Worm (Caenorhabditis elegans) whole organism, late embryonic: ENCODE data around the gene grl-23.

Experiments
- C38D4.7 ChIP-seq: fragments of 200-800 bp; sonication (Bioruptor generic); optimal IDR thresholded peaks from 2 replicates; lab custom pipeline; 2018; ENCODE audit warnings: mild to moderate bottlenecking, missing genetic modification characterization, moderate library complexity, missing compliant biosample characterization
- F13H6.1 ChIP-seq: sonication (generic microtip); optimal IDR thresholded peaks from 2 replicates; lab custom pipeline; 2016; ENCODE audit warnings: missing genetic modification characterization, missing compliant biosample characterization
- K02D7.2 ChIP-seq: sonication (generic microtip); optimal IDR thresholded peaks from 2 replicates; lab custom pipeline; 2017; ENCODE audit warnings: mild to moderate bottlenecking, missing genetic modification characterization, missing compliant biosample characterization
- K09A11.1 ChIP-seq: sonication (generic microtip); optimal IDR thresholded peaks from 2 replicates; lab custom pipeline; 2017; ENCODE audit warnings: antibody characterized with exemption, mild to moderate bottlenecking, missing genetic modification characterization, missing compliant biosample characterization; ENCODE audit not compliant: insufficient read depth
- T23F11.4 ChIP-seq: fragments of 200-800 bp; sonication (Bioruptor generic); optimal IDR thresholded peaks from 2 replicates; lab custom pipeline; 2018; ENCODE audit warnings: mild to moderate bottlenecking, missing genetic modification characterization, missing compliant biosample characterization
- Y22D7AL.16 ChIP-seq: sonication (generic microtip); optimal IDR thresholded peaks from 2 replicates; lab custom pipeline; 2016; ENCODE audit warnings: missing genetic modification characterization, missing compliant biosample characterization
- ahr-1 ChIP-seq: sonication (generic microtip); optimal IDR thresholded peaks from 2 replicates; lab custom pipeline; 2016; ENCODE audit warnings: missing genetic modification characterization, missing compliant biosample characterization
- ama-1 ChIP-seq: fragments of 150-350 bp; optimal IDR thresholded peaks from 2 replicates; lab custom pipeline; 2014
- ceh-14 ChIP-seq: sonication (generic microtip); optimal IDR thresholded peaks from 2 replicates; lab custom pipeline; 2016; ENCODE audit warnings: missing genotype, missing genetic modification characterization, missing compliant biosample characterization
- ceh-19 ChIP-seq: fragments of 200-800 bp; sonication (Bioruptor generic); optimal IDR thresholded peaks from 2 replicates; lab custom pipeline; 2018; ENCODE audit warnings: mild to moderate bottlenecking, missing genetic modification characterization, missing compliant biosample characterization
- ceh-2 ChIP-seq: sonication (generic microtip); optimal IDR thresholded peaks from 2 replicates; lab custom pipeline; 2016; ENCODE audit warnings: missing genotype, missing genetic modification characterization, missing compliant biosample characterization
- ceh-24 ChIP-seq: sonication (generic microtip); optimal IDR thresholded peaks from 2 replicates; lab custom pipeline; 2016; ENCODE audit warnings: mild to moderate bottlenecking, missing genetic modification characterization, missing compliant biosample characterization
- ceh-30 ChIP-seq: fragments of 150-350 bp; optimal IDR thresholded peaks from 2 replicates; lab custom pipeline; 2014; ENCODE audit warnings: missing biosample characterization, missing genetic modification characterization
- ceh-31 ChIP-seq: sonication (generic microtip); optimal IDR thresholded peaks from 2 replicates; lab custom pipeline; 2016; ENCODE audit warnings: missing genetic modification characterization, missing compliant biosample characterization
- ceh-48 ChIP-seq: sonication (generic microtip); optimal IDR thresholded peaks from 2 replicates; lab custom pipeline; 2016; ENCODE audit warnings: missing genetic modification characterization, inconsistent platforms, missing compliant biosample characterization
- che-1 ChIP-seq: sonication (generic microtip); optimal IDR thresholded peaks from 2 replicates; lab custom pipeline; 2016; ENCODE audit warnings: mild to moderate bottlenecking, missing genetic modification characterization, missing compliant biosample characterization
- elt-4 ChIP-seq: sonication (generic microtip); optimal IDR thresholded peaks from 2 replicates; lab custom pipeline; 2016; ENCODE audit warnings: missing genetic modification characterization, missing compliant biosample characterization
- fax-1 ChIP-seq: sonication (generic microtip); optimal IDR thresholded peaks from 2 replicates; lab custom pipeline; 2016; ENCODE audit warnings: missing genotype, missing genetic modification characterization, missing compliant biosample characterization
- fkh-6 ChIP-seq: sonication (generic microtip); optimal IDR thresholded peaks from 2 replicates; lab custom pipeline; 2016; ENCODE audit warnings: missing genetic modification characterization, missing compliant biosample characterization
- gmeb-2 ChIP-seq: sonication (generic microtip); optimal IDR thresholded peaks from 2 replicates; lab custom pipeline; 2016; ENCODE audit warnings: missing genetic modification characterization, inconsistent platforms, missing compliant biosample characterization
- hlh-13 ChIP-seq: fragments of 200-800 bp; sonication (Bioruptor generic); optimal IDR thresholded peaks from 2 replicates; lab custom pipeline; 2018; ENCODE audit warnings: mild to moderate bottlenecking, missing genetic modification characterization, missing compliant biosample characterization
- hlh-30 ChIP-seq: sonication (generic microtip); optimal IDR thresholded peaks from 2 replicates; lab custom pipeline; 2017; ENCODE audit warnings: antibody characterized with exemption, missing genetic modification characterization, missing compliant biosample characterization; ENCODE audit not compliant: insufficient read depth
- lin-11 ChIP-seq: fragments of 200-800 bp; sonication (Bioruptor generic); optimal IDR thresholded peaks from 2 replicates; lab custom pipeline; 2018; ENCODE audit warnings: mild to moderate bottlenecking, missing genetic modification characterization, missing compliant biosample characterization
- madf-2 ChIP-seq: sonication (generic microtip); optimal IDR thresholded peaks from 2 replicates; lab custom pipeline; 2017; ENCODE audit warnings: missing genetic modification characterization, missing compliant biosample characterization
- nfya-1 ChIP-seq: sonication (generic microtip); optimal IDR thresholded peaks from 2 replicates; lab custom pipeline; 2017; ENCODE audit warnings: missing genetic modification characterization, mild to moderate bottlenecking, missing compliant biosample characterization, antibody characterized with exemption, moderate library complexity
- nhr-232 ChIP-seq: sonication (generic microtip); optimal IDR thresholded peaks from 2 replicates; lab custom pipeline; 2016; ENCODE audit warnings: missing genetic modification characterization, missing compliant biosample characterization
- odd-2 ChIP-seq: sonication (generic microtip); optimal IDR thresholded peaks from 2 replicates; lab custom pipeline; 2017; ENCODE audit warnings: antibody characterized with exemption, mild to moderate bottlenecking, missing genetic modification characterization, missing compliant biosample characterization
- pax-1 ChIP-seq: fragments of 150-350 bp; optimal IDR thresholded peaks from 2 replicates; lab custom pipeline; 2014; ENCODE audit warnings: missing biosample characterization, missing genetic modification characterization
- pha-2 ChIP-seq: sonication (generic microtip); optimal IDR thresholded peaks from 2 replicates; lab custom pipeline; 2017; ENCODE audit warnings: mild to moderate bottlenecking, missing genetic modification characterization, missing compliant biosample characterization
- pros-1 ChIP-seq: fragments of 150-350 bp; optimal IDR thresholded peaks from 2 replicates; lab custom pipeline; 2014; ENCODE audit warnings: missing biosample characterization, missing genetic modification reagents, missing genetic modification characterization
- ref-2 ChIP-seq: sonication (generic microtip); optimal IDR thresholded peaks from 2 replicates; lab custom pipeline; 2016; ENCODE audit warnings: missing genetic modification characterization, missing compliant biosample characterization
- sdc-2 ChIP-seq: sonication (generic microtip); optimal IDR thresholded peaks from 2 replicates; lab custom pipeline; 2016; ENCODE audit warnings: missing genotype, missing genetic modification characterization, missing compliant biosample characterization
- sox-2 ChIP-seq: fragments of 200-800 bp; sonication (Bioruptor generic); IDR thresholded peaks from 2 replicates; pipeline ENCODE4 v1.3.6; 2022; ENCODE audit warnings: missing genetic modification reagents, missing genetic modification characterization, missing compliant biosample characterization
- sox-4 ChIP-seq: sonication (generic microtip); optimal IDR thresholded peaks from 2 replicates; lab custom pipeline; 2017; ENCODE audit warnings: mild to moderate bottlenecking, missing genetic modification characterization, inconsistent platforms, missing compliant biosample characterization
- tbx-7 ChIP-seq: sonication (generic microtip); optimal IDR thresholded peaks from 2 replicates; lab custom pipeline; 2016; ENCODE audit warnings: missing genotype, missing genetic modification characterization, missing compliant biosample characterization
- unc-55 ChIP-seq: sonication (generic microtip); optimal IDR thresholded peaks from 2 replicates; lab custom pipeline; 2017; ENCODE audit warnings: missing biosample characterization, missing genetic modification reagents, missing genetic modification characterization
- zip-5 ChIP-seq: sonication (generic microtip); optimal IDR thresholded peaks from 2 replicates; lab custom pipeline; 2016; ENCODE audit warnings: missing genetic modification characterization, missing compliant biosample characterization
- ztf-16 ChIP-seq: sonication (generic microtip); optimal IDR thresholded peaks from 2 replicates; lab custom pipeline; 2017; ENCODE audit warnings: missing genetic modification characterization, missing compliant biosample characterization

Gene grl-23

ce11 chrV:12570271-12570670 is 6.4 kb downstream of the grl-23 start:
- TF ChIP-seq Y22D7AL.16 (tag; lab: Kevin White, UChicago) (no peak), sox-2 (GFP tag; lab: Robert Waterston, UW) (no peak)

ce11 chrV:12567850-12568249 is 8.8 kb downstream of the grl-23 start, which contains the start of gene E02A10.4:
E02A10.4 (minus strand) TSS chrV:12567950.
- TF ChIP-seq unc-55 (GFP tag; lab: Kevin White, UChicago) (no peak), F13H6.1 (no peak), ceh-48 (tag; lab: Kevin White, UChicago) (no peak), K09A11.1 (tag; lab: Kevin White, UChicago) (no peak), K02D7.2 (tag; lab: Kevin White, UChicago) (no peak), sox-4 (tag; lab: Kevin White, UChicago) (no peak), zip-5 (no peak), ceh-31 (no peak), pros-1 (tag; lab: Kevin White, UChicago) (no peak), ceh-14 (no peak), che-1 (tag; lab: Kevin White, UChicago) (no peak), nfya-1 (tag; lab: Kevin White, UChicago) (no peak), nhr-232 (tag; lab: Kevin White, UChicago) (no peak), ama-1 (lab: Kevin White, UChicago) (no peak), hlh-13 (GFP tag; lab: Kevin White, UChicago) (no peak), ceh-30 (tag; lab: Kevin White, UChicago) (no peak)
- TF ChIP-seq, all 69 proteins: peak for 0

ce11 chrV:12567312-12567711 is 9.4 kb downstream of the grl-23 start:
- no peak for TF ChIP-seq fkh-6 (tag; lab: Kevin White, UChicago)
- no peak for TF ChIP-seq gmeb-2
- TF ChIP-seq ahr-1 (tag; lab: Kevin White, UChicago) = no peak
- TF ChIP-seq hlh-13 (GFP tag; lab: Kevin White, UChicago) = no peak
- TF ChIP-seq F13H6.1 = no peak
- no peak for TF ChIP-seq madf-2 (tag; lab: Kevin White, UChicago)
- no peak for TF ChIP-seq ceh-19 (GFP tag; lab: Kevin White, UChicago)
- TF ChIP-seq sdc-2 (tag; lab: Kevin White, UChicago) = no peak
- TF ChIP-seq zip-5 = no peak

ce11 chrV:12564902-12565301 is 11.8 kb downstream of the grl-23 start:
- TF ChIP-seq unc-55 (GFP tag; lab: Kevin White, UChicago) (no peak), zip-5 (no peak), pha-2 (no peak), C38D4.7 (GFP tag; lab: Kevin White, UChicago) (no peak), ceh-24 (tag; lab: Kevin White, UChicago) (no peak), odd-2 (tag; lab: Kevin White, UChicago) (no peak), pax-1 (no peak), ref-2 (tag; lab: Kevin White, UChicago) (no peak)

ce11 chrV:12563187-12563586 is 13.5 kb downstream of the grl-23 start, which contains the start of gene mrps-5:
mrps-5 (plus strand) TSS chrV:12563487.
- no peak for TF ChIP-seq sox-2 (GFP tag; lab: Robert Waterston, UW)
- no peak for TF ChIP-seq ceh-2 (tag; lab: Kevin White, UChicago)
- no peak for TF ChIP-seq sox-4 (tag; lab: Kevin White, UChicago)
- no peak for TF ChIP-seq ztf-16 (tag; lab: Kevin White, UChicago)
- no peak for TF ChIP-seq C38D4.7 (GFP tag; lab: Kevin White, UChicago)
- no peak for TF ChIP-seq T23F11.4 (GFP tag; lab: Kevin White, UChicago)
- TF ChIP-seq odd-2 (tag; lab: Kevin White, UChicago) = no peak
- no peak for TF ChIP-seq fax-1 (tag; lab: Kevin White, UChicago)
- no peak for TF ChIP-seq lin-11 (tag; lab: Kevin White, UChicago)
- TF ChIP-seq elt-4 (tag; lab: Kevin White, UChicago) = no peak
- TF ChIP-seq tbx-7 = no peak
- no peak for TF ChIP-seq zip-5
- TF ChIP-seq pax-1 = no peak
- no peak for TF ChIP-seq nhr-232 (tag; lab: Kevin White, UChicago)
- no peak for TF ChIP-seq unc-55 (GFP tag; lab: Kevin White, UChicago)
- TF ChIP-seq hlh-30 (tag; lab: Kevin White, UChicago) = no peak
